Fruit fly (Drosophila melanogaster): Measurements from ENCODE around the gene CG32284.

CG32284 gene

DNA sequence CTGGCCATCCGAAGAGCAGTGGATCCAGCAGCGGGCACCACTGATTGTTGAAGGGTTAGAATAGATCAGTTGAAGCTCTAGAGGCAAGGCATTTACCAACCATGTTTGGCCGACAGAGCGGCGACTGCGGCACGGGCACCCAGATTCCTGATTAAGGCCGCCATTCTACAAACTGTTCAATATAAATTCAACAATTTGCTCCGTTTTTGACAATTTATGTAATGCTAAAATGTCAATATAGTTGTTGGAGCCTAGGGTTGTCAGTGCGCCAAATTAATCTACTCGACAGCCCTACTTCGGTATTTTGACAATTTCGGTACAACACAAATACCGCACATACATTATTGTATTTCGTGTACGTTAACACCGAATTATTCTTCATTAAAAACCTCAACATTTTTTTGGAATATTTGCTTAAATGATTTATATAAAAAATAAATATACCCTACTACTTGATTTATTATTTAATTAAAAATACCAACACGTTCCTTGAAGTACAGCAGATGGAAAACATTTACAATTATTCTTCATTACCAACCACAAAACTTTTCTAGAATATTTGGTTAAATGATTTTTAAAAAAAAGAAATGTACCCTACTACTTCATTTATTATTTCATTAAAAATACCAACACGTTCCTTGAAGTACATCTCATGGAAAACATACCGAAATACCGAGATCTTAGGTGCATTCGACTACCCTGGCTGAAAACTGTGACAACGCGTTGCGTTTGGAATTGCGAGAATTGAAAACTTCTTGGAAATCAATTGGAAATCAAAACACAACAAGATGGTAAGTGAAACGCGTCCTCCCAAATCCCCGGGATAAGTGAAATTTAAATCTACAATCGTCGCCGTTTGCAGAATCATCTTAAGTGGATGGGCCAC lies 26.9 kb upstream of the CG32284 start, which contains the start of the genes ND-30 and CG15812 (continued):
- TF ChIP-seq dati (GFP tag; IDR thresholded peaks at IDR 0.05): no peak
- no peak for TF ChIP-seq Antp (GFP tag; optimal IDR thresholded peaks at IDR 0.05)
- TF ChIP-seq amos (GFP tag; IDR thresholded peaks at IDR 0.05; ENCODE audit: partially characterized antibody): peak; percentile 7; the same call in 1 of the 2 replicates
- TF ChIP-seq CG10366 (GFP tag; IDR thresholded peaks at IDR 0.05): no peak
- no peak for TF ChIP-seq HmgZ (tag; optimal IDR thresholded peaks at IDR 0.05)
- no peak for TF ChIP-seq CG8388 (GFP tag; optimal IDR thresholded peaks at IDR 0.05)
- no peak for TF ChIP-seq luna (GFP tag; optimal IDR thresholded peaks at IDR 0.05)
- TF ChIP-seq CG12071 (GFP tag; optimal IDR thresholded peaks at IDR 0.05): no peak
- TF ChIP-seq Asciz (GFP tag; optimal IDR thresholded peaks at IDR 0.05): no peak
- 0 out of 2 replicates have a peak, but pooled peaks have one; percentile 23 for TF ChIP-seq seq (GFP tag; IDR thresholded peaks at IDR 0.05)
- TF ChIP-seq Atf-2 (GFP tag; optimal IDR thresholded peaks at IDR 0.05): no peak
- TF ChIP-seq CG16779 (GFP tag; IDR thresholded peaks at IDR 0.05): no peak
- no peak for TF ChIP-seq Lhr (GFP tag; optimal IDR thresholded peaks at IDR 0.05)
- no peak for TF ChIP-seq CG17612 (GFP tag; IDR thresholded peaks at IDR 0.05)
- TF ChIP-seq Awh (GFP tag; IDR thresholded peaks at IDR 0.05): no peak
- no peak for TF ChIP-seq CG7839 (tag; optimal IDR thresholded peaks at IDR 0.05)
- no peak for TF ChIP-seq Nf-YA (GFP tag; IDR thresholded peaks at IDR 0.05)
- no peak for TF ChIP-seq CG13894 (tag; optimal IDR thresholded peaks at IDR 0.05)
- TF ChIP-seq CG7987 (GFP tag; optimal IDR thresholded peaks at IDR 0.05): no peak
- TF ChIP-seq jigr1 (GFP tag; IDR thresholded peaks at IDR 0.05): no peak
- TF ChIP-seq kni (GFP tag; optimal IDR thresholded peaks at IDR 0.05): no peak
- peak; percentile 34 for TF ChIP-seq phol (tag; optimal IDR thresholded peaks at IDR 0.05)
- no peak for TF ChIP-seq ham (GFP tag; IDR thresholded peaks at IDR 0.05)
- no peak for TF ChIP-seq CG3407 (GFP tag; optimal IDR thresholded peaks at IDR 0.05)
- TF ChIP-seq MTF-1 (GFP tag; optimal IDR thresholded peaks at IDR 0.05; ENCODE audit: borderline replicate concordance): no peak
- TF ChIP-seq fd102C (GFP tag; optimal IDR thresholded peaks at IDR 0.05): no peak
- no peak for TF ChIP-seq CG13123 (GFP tag; optimal IDR thresholded peaks at IDR 0.05)
- peak; percentile 38 for TF ChIP-seq CG2712 (tag; optimal IDR thresholded peaks at IDR 0.05)
- no peak for TF ChIP-seq corto (GFP tag; optimal IDR thresholded peaks at IDR 0.05)
- TF ChIP-seq cato (GFP tag; optimal IDR thresholded peaks at IDR 0.05; ENCODE audit: borderline replicate concordance): no peak
- TF ChIP-seq CG43689 (GFP tag; IDR thresholded peaks at IDR 0.05): no peak
- TF ChIP-seq sima (GFP tag; optimal IDR thresholded peaks at IDR 0.05): no peak
- TF ChIP-seq TFAM (GFP tag; optimal IDR thresholded peaks at IDR 0.05): no peak
- TF ChIP-seq Usf (GFP tag; optimal IDR thresholded peaks at IDR 0.05): no peak
- TF ChIP-seq CG18619 (GFP tag; optimal IDR thresholded peaks at IDR 0.05): no peak
- no peak for TF ChIP-seq CG4282 (GFP tag; optimal IDR thresholded peaks at IDR 0.05)
- TF ChIP-seq CG13775 (GFP tag; optimal IDR thresholded peaks at IDR 0.05): peak; percentile 6
- TF ChIP-seq fru (optimal IDR thresholded peaks at IDR 0.05): no peak
- TF ChIP-seq E2f2 (GFP tag; IDR thresholded peaks at IDR 0.05): 0 out of 2 replicates have a peak, but pooled peaks have one; percentile 13
- TF ChIP-seq CG14014 (GFP tag; IDR thresholded peaks at IDR 0.05): no peak
- no peak for TF ChIP-seq CG34376 (GFP tag; optimal IDR thresholded peaks at IDR 0.05)
- TF ChIP-seq CG11085 (GFP tag; IDR thresholded peaks at IDR 0.05): no peak
- peak; percentile 38 for TF ChIP-seq CG13424 (tag; optimal IDR thresholded peaks at IDR 0.05)
- no peak for TF ChIP-seq da (GFP tag; optimal IDR thresholded peaks at IDR 0.05)
- no peak for TF ChIP-seq CG12744 (GFP tag; optimal IDR thresholded peaks at IDR 0.05)
- TF ChIP-seq prd (optimal IDR thresholded peaks at IDR 0.05): no peak
- 0 out of 3 replicates have a peak, but pooled peaks have one; percentile 12 for TF ChIP-seq prd (GFP tag; IDR thresholded peaks at IDR 0.05)
- no peak for TF ChIP-seq bowl (GFP tag; IDR thresholded peaks at IDR 0.05)
- TF ChIP-seq Oaz (GFP tag; IDR thresholded peaks at IDR 0.05): no peak
- no peak for TF ChIP-seq CG11247 (GFP tag; IDR thresholded peaks at IDR 0.05)

Data from whole organism, embryonic.